Fruit fly (Drosophila melanogaster) whole organism, wandering third instar larva: ENCODE results near the gene Nca.
A peak's percentile ranks its signal among the peaks of the same experiment; 100 is the strongest.

Experiments
- CG9705 ChIP-seq: fragments of 200-800 bp; sonication (Bioruptor generic); optimal IDR thresholded peaks from 2 replicates; lab custom pipeline; 2018; ENCODE audit warnings: missing biosample characterization, mild to moderate bottlenecking, missing genetic modification characterization
- CrebA ChIP-seq: fragments of 200-800 bp; sonication (Bioruptor generic); optimal IDR thresholded peaks from 2 replicates; lab custom pipeline; 2016; ENCODE audit warnings: missing biosample characterization, mild to moderate bottlenecking, missing genetic modification characterization, borderline replicate concordance
- GATAd ChIP-seq: sonication (Bioruptor generic); optimal IDR thresholded peaks from 2 replicates; lab custom pipeline; 2016; ENCODE audit warnings: missing biosample characterization, missing genetic modification characterization
- Hnf4 ChIP-seq: fragments of 200-800 bp; sonication (Bioruptor generic); optimal IDR thresholded peaks from 2 replicates; lab custom pipeline; 2016; ENCODE audit warnings: missing biosample characterization, mild to moderate bottlenecking, missing genetic modification characterization
- Hr83 ChIP-seq: fragments of 200-300 bp; sonication (Bioruptor generic); optimal IDR thresholded peaks from 2 replicates; lab custom pipeline; 2016; ENCODE audit warnings: missing biosample characterization, mild to moderate bottlenecking, missing genetic modification characterization, moderate library complexity; ENCODE audit not compliant: poor library complexity, severe bottlenecking
- OdsH ChIP-seq: fragments of 200-800 bp; sonication (Bioruptor generic); optimal IDR thresholded peaks from 2 replicates; lab custom pipeline; 2016; ENCODE audit warnings: missing biosample characterization, mild to moderate bottlenecking, missing genetic modification characterization
- Rel ChIP-seq, 2 experiments: fragments of 200-800 bp; sonication (Bioruptor generic) in 1 of 2; optimal IDR thresholded peaks; 2 replicates in 1 of 2; 3 replicates in 1 of 2; lab custom pipeline; 2016 to 2019; ENCODE audit warnings: mild to moderate bottlenecking in 2 of 2, missing biosample characterization in 2 of 2, missing genetic modification characterization in 2 of 2, moderate library complexity in 1 of 2
- Vsx2 ChIP-seq: fragments of 200-300, 225-300 bp; sonication (Bioruptor generic); optimal IDR thresholded peaks from 2 replicates; lab custom pipeline; 2018; ENCODE audit warnings: missing biosample characterization, missing genetic modification characterization; ENCODE audit not compliant: partially characterized antibody
- brk ChIP-seq: fragments of 200-800 bp; sonication (Bioruptor generic); optimal IDR thresholded peaks from 2 replicates; lab custom pipeline; 2016; ENCODE audit warnings: missing biosample characterization, mild to moderate bottlenecking, missing genetic modification characterization
- ey ChIP-seq: fragments of 200-800 bp; sonication (Bioruptor generic); optimal IDR thresholded peaks from 2 replicates; lab custom pipeline; 2016; ENCODE audit warnings: missing biosample characterization, missing genetic modification characterization
- fru ChIP-seq: fragments of 200-800 bp; sonication (Bioruptor generic); optimal IDR thresholded peaks from 3 replicates; lab custom pipeline; 2016; ENCODE audit warnings: missing biosample characterization, mild to moderate bottlenecking, missing genetic modification characterization
- h ChIP-seq: fragments of 200-800 bp; sonication (Bioruptor generic); optimal IDR thresholded peaks from 3 replicates; lab custom pipeline; 2016; ENCODE audit warnings: missing biosample characterization, mild to moderate bottlenecking, missing genetic modification characterization
- jim ChIP-seq: fragments of 175-275, 200-325 bp; sonication (Bioruptor generic); optimal IDR thresholded peaks from 2 replicates; lab custom pipeline; 2016; ENCODE audit warnings: missing biosample characterization, mild to moderate bottlenecking, missing genetic modification characterization
- lola ChIP-seq: fragments of >200 bp; optimal IDR thresholded peaks from 2 replicates; lab custom pipeline; 2017; ENCODE audit warnings: missing biosample characterization, missing genetic modification characterization
- pan ChIP-seq: fragments of >200 bp; optimal IDR thresholded peaks from 2 replicates; lab custom pipeline; 2017
- psq ChIP-seq: fragments of 200-800 bp; sonication (Bioruptor generic); optimal IDR thresholded peaks from 3 replicates; lab custom pipeline; 2017; ENCODE audit warnings: missing biosample characterization, mild to moderate bottlenecking, missing genetic modification characterization, moderate library complexity
- rgr ChIP-seq: fragments of 200-800 bp; sonication (Bioruptor generic); optimal IDR thresholded peaks from 3 replicates; lab custom pipeline; 2016; ENCODE audit warnings: missing biosample characterization, mild to moderate bottlenecking, missing genetic modification characterization
- sage ChIP-seq: fragments of 200-800 bp; sonication (Bioruptor generic); optimal IDR thresholded peaks from 2 replicates; lab custom pipeline; 2016; ENCODE audit warnings: missing biosample characterization, mild to moderate bottlenecking, missing genetic modification characterization

Gene Nca

DNA sequence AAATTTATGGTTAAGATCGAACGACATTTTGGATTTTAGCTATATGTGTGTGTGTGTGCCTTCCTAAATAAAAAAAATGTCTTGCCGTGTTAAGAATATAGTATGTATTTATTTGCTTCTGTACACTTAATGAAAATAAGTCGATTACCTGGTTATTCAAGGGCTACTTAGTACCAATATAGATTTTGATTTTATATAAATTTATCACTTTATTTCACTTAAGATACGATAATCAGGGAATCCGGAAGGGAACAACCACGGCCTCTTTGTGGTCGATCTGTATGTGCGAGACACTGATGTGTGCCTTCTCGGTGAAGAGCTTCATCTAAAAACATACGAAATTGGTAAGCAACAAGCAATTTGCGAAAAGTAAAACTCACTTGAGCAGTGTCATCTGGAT, 36.0 kb downstream of the Nca start, which contains the start of gene CG14183:
Gene CG14183, minus strand, starts transcription at position 101 of the 400 bp plus-strand sequence.
- TF ChIP-seq ey (GFP tag; lab: Kevin White, UChicago) (no peak), Hr83 (GFP tag; lab: Kevin White, UChicago) (no peak), jim (GFP tag; lab: Kevin White, UChicago) (no peak), h (GFP tag; lab: Kevin White, UChicago) (no peak), CrebA (GFP tag; lab: Kevin White, UChicago) (no peak), Rel (GFP tag; optimal IDR thresholded peaks at IDR 0.05; lab: Kevin White, UChicago) (no peak), Rel (tag; optimal IDR thresholded peaks at IDR 0.05; lab: Kevin White, UChicago) (no peak), rgr (GFP tag; lab: Kevin White, UChicago) (no peak), Hnf4 (GFP tag; lab: Kevin White, UChicago) (no peak), fru (GFP tag; lab: Kevin White, UChicago) (no peak), CG9705 (GFP tag; lab: Kevin White, UChicago) (no peak), OdsH (GFP tag; lab: Kevin White, UChicago) (no peak), lola (GFP tag; lab: Kevin White, UChicago) (no peak), brk (GFP tag; lab: Kevin White, UChicago) (no peak), psq (GFP tag; lab: Kevin White, UChicago) (no peak), Vsx2 (GFP tag; lab: Kevin White, UChicago) (no peak), GATAd (GFP tag; lab: Kevin White, UChicago) (no peak)

DNA sequence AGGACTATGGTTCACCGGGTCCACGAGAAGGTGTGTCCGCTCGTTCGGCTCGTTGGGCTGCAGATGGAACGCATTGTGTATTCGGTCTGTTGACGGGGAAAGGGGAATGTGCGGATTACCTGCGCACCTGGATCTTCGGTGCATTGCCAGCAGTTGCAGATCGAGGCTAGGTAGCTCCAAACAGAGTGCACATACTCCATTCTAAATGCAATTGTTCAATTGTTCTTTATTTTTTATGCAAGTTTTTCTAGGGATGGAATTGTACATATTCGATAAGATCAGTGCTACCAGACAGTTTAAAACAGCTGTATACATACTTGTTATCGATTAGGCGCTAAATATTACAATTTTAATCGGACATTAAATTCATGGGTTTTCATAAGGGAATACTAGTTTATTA, 37.1 kb downstream of the Nca start, which contains the start of gene Lamtor1:
Gene Lamtor1, minus strand, starts transcription at position 268 of the 400 bp plus-strand sequence.
- no peak for TF ChIP-seq CrebA (GFP tag; lab: Kevin White, UChicago)

DNA sequence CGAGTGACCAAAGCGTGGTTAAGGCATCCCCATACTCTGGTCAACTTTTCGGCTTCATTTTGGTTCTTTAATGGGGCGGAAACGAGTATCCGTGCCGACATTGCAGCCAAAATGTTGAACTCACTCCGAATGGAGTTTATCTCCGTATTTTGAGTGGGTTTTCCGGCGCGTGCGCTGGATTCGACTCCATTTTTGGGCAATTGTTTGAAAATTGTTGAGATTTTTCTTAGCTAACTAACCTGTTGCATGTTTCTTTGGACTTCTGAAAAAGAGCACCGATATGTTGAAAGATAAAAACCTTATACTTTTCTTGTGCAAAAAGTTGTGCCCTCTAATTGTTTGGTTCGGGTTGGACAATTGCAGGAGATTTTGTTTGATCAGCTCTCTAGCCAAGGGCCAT, 44.9 kb downstream of the Nca start:
- peak; percentile 6 for TF ChIP-seq Vsx2 (GFP tag; lab: Kevin White, UChicago)
- TF ChIP-seq sage (GFP tag; lab: Kevin White, UChicago), result no peak
- no peak for TF ChIP-seq pan
